Fruit fly (Drosophila melanogaster) whole organism: ENCODE measurements around the gene CheB38a.
A peak's percentile ranks its signal among the peaks of the same experiment; 100 is the strongest.

Experiments used
- CG8478 ChIP-seq: fragments of >200 bp; optimal IDR thresholded peaks from 2 replicates; lab custom pipeline; 2018; ENCODE audit warnings: inconsistent platforms
- Dll ChIP-seq: fragments of >200 bp; optimal IDR thresholded peaks from 2 replicates; lab custom pipeline; 2017
- EcR ChIP-seq, 2 experiments: fragments of >200 bp; optimal IDR thresholded peaks; 2 replicates each; lab custom pipeline; 2017; ENCODE audit warnings: missing biosample characterization in 2 of 2, missing genetic modification characterization in 2 of 2, missing genetic modification reagents in 2 of 2
- pan ChIP-seq: fragments of >200 bp; optimal IDR thresholded peaks from 2 replicates; lab custom pipeline; 2017
- psq ChIP-seq: fragments of >200 bp; optimal IDR thresholded peaks from 2 replicates; lab custom pipeline; 2017
- usp ChIP-seq: fragments of >200 bp; optimal IDR thresholded peaks from 2 replicates; lab custom pipeline; 2017; ENCODE audit warnings: missing biosample characterization, missing genetic modification characterization, mixed read lengths

CheB38a gene

dm6 chr2L:20835501-20835900, 17.2 kb upstream of the CheB38a start, which contains the start of gene Oseg5:
Gene Oseg5 (minus strand): TSS chr2L:20835840.
- TF ChIP-seq usp (GFP tag; lab: Kevin White, UChicago): no peak
- no peak for TF ChIP-seq CG8478
- no peak for TF ChIP-seq pan (lab: Kevin White, UChicago)
- no peak for TF ChIP-seq psq (lab: Kevin White, UChicago)
- TF ChIP-seq EcR (GFP tag; optimal IDR thresholded peaks at IDR 0.05; lab: Kevin White, UChicago): no peak
- TF ChIP-seq Dll: no peak

- no peak for TF ChIP-seq Dll
- TF ChIP-seq EcR (GFP tag; optimal IDR thresholded peaks at IDR 0.05; lab: Kevin White, UChicago): no peak
- no peak for TF ChIP-seq psq (lab: Kevin White, UChicago)
- no peak for TF ChIP-seq CG8478
- TF ChIP-seq pan (lab: Kevin White, UChicago): no peak
- no peak for TF ChIP-seq usp (GFP tag; lab: Kevin White, UChicago)
Observed at dm6 chr2L:20831060-20831459, 12.7 kb upstream of the CheB38a start, which contains the start of gene CG31674. Gene CG31674 (plus strand): TSS chr2L:20831262.

dm6 chr2L:20829755-20830396, 11.5 kb upstream of the CheB38a start:
- TF ChIP-seq usp (GFP tag; lab: Kevin White, UChicago) (no peak), psq (lab: Kevin White, UChicago) (no peak), Dll (no peak), CG8478 (no peak)

dm6 chr2L:20829309-20829708, 11.0 kb upstream of the CheB38a start, which contains the start of gene CG31673:
Gene CG31673 (plus strand): TSS chr2L:20829609.
- TF ChIP-seq CG8478 (no peak), EcR (GFP tag; optimal IDR thresholded peaks at IDR 0.05; lab: Kevin White, UChicago) (no peak), Dll (no peak), usp (GFP tag; lab: Kevin White, UChicago) (no peak), pan (lab: Kevin White, UChicago) (no peak), psq (lab: Kevin White, UChicago) (no peak)

- no peak for TF ChIP-seq pan (lab: Kevin White, UChicago)
- no peak for TF ChIP-seq Dll
- TF ChIP-seq EcR (GFP tag; optimal IDR thresholded peaks at IDR 0.05; lab: Kevin White, UChicago): no peak
- no peak for TF ChIP-seq usp (GFP tag; lab: Kevin White, UChicago)
Observed at dm6 chr2L:20828701-20829100, 10.4 kb upstream of the CheB38a start.

dm6 chr2L:20827045-20827444, 8.7 kb upstream of the CheB38a start:
- TF ChIP-seq Dll (no peak), pan (lab: Kevin White, UChicago) (no peak), psq (lab: Kevin White, UChicago) (no peak), usp (GFP tag; lab: Kevin White, UChicago) (no peak), CG8478 (no peak), EcR (GFP tag; optimal IDR thresholded peaks at IDR 0.05; lab: Kevin White, UChicago) (no peak)

- no peak for TF ChIP-seq CG8478
- TF ChIP-seq usp (GFP tag; lab: Kevin White, UChicago): no peak
- TF ChIP-seq Dll: no peak
- no peak for TF ChIP-seq pan (lab: Kevin White, UChicago)
- no peak for TF ChIP-seq EcR (GFP tag; optimal IDR thresholded peaks at IDR 0.05; lab: Kevin White, UChicago)
- no peak for TF ChIP-seq psq (lab: Kevin White, UChicago)
Observed at dm6 chr2L:20826226-20826625, 7.9 kb upstream of the CheB38a start.

- TF ChIP-seq Dll (no peak), pan (lab: Kevin White, UChicago) (no peak), usp (GFP tag; lab: Kevin White, UChicago) (no peak), CG8478 (no peak), psq (lab: Kevin White, UChicago) (no peak), EcR (GFP tag; optimal IDR thresholded peaks at IDR 0.05; lab: Kevin White, UChicago) (no peak)
Observed at dm6 chr2L:20825265-20825664, 6.9 kb upstream of the CheB38a start.

dm6 chr2L:20824136-20824789, 5.9 kb upstream of the CheB38a start:
- no peak for TF ChIP-seq usp (GFP tag; lab: Kevin White, UChicago)
- TF ChIP-seq CG8478: no peak
- TF ChIP-seq pan (lab: Kevin White, UChicago): no peak
- TF ChIP-seq Dll: no peak
- no peak for TF ChIP-seq EcR (GFP tag; optimal IDR thresholded peaks at IDR 0.05; lab: Kevin White, UChicago)
- TF ChIP-seq psq (lab: Kevin White, UChicago): no peak

- TF ChIP-seq usp (GFP tag; lab: Kevin White, UChicago) (no peak), CG8478 (peak; percentile 73)
Observed at dm6 chr2L:20823196-20824105, 5.1 kb upstream of the CheB38a start.

- TF ChIP-seq CG8478: no peak
- TF ChIP-seq EcR (GFP tag; optimal IDR thresholded peaks at IDR 0.05; lab: Kevin White, UChicago): no peak
- TF ChIP-seq Dll: no peak
- TF ChIP-seq pan (lab: Kevin White, UChicago): no peak
- no peak for TF ChIP-seq psq (lab: Kevin White, UChicago)
- no peak for TF ChIP-seq usp (GFP tag; lab: Kevin White, UChicago)
Observed at dm6 chr2L:20822489-20823195, 4.3 kb upstream of the CheB38a start, which contains the start of gene CG9331. Gene CG9331 (plus strand): TSS chr2L:20822828.
